Worm (Caenorhabditis elegans): ENCODE results near the gene chil-12.
"Not testable (repeated sequence)": the region's sequence is repeated elsewhere in the genome, so short reads cannot be mapped to it uniquely, and the experiment has no call there.

chil-12 gene

DNA sequence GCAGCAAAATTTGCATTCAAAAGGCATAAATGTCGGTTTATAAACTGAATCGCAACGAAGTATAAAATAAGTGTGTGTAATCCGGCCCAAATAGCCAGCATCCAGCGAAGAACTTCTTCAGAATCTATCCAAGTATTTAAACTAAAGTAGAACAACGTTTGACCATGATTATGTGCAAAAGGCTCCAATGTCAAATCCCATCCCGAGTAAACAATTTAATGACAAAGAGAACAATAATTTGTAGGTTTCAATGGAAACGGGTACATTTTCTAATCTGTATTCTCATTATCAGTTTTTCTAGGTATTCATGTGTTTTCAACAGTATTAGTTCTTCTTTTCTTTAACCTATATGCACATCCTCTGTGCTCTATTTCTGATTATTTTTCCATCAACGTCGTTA lies 33.7 kb upstream of the chil-12 start, which contains the start of gene C41G6.12:
Gene C41G6.12, minus strand, starts transcription at position 101 of the 400 bp plus-strand sequence.
- TF ChIP-seq sma-9 (GFP tag; optimal IDR thresholded peaks at IDR 0.05); sma-9 (tag; optimal IDR thresholded peaks at IDR 0.05); ZK546.5 (tag; optimal IDR thresholded peaks at IDR 0.05); alr-1 (tag; optimal IDR thresholded peaks at IDR 0.05): not testable (repeated sequence)

DNA sequence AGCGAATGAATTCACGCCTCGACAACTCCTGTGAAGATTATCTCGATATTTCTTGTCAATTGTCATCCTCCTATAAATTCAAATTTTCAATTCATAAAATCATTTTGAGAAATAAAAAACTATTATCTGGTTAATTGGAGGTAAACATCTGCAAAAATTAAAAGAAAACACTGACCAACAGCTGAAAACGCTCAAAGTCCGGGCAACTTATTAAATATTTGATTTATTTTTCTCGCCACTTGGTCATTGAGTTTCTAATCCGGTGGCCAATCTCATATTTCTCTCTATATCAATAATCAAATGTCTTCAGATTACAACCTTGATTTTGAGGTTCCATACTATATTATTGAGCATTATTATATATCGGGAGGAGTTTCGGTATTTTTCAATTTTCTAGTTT lies 29.5 kb upstream of the chil-12 start, which contains the start of gene sri-24:
Gene sri-24, plus strand, starts transcription at position 301 of the 400 bp plus-strand sequence.
- not testable (repeated sequence) for TF ChIP-seq unc-39, ztf-11, gmeb-1 (tag; optimal IDR thresholded peaks at IDR 0.05)

DNA sequence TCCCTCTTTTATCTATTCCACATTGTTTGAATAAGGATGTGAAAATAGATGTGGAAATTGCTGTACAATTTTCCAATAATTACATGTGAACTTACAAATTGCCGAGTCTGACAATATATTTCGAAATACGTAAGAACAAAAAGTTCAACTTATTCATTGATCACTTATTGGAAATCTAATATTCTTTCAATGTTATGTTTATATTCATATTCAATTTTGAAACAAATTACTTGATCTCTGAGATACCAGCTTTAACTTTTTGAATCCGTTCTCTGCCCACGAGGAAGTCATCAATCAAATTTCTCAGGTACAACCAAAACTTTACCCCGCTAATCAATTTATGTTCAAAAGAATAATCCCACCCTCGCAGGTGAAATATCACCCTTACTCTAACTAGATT lies 26.2 kb upstream of the chil-12 start, which contains the start of gene sri-26:
Gene sri-26, plus strand, starts transcription at position 301 of the 400 bp plus-strand sequence.
- TF ChIP-seq nhr-25 (tag; optimal IDR thresholded peaks at IDR 0.05); aly-2 (tag; optimal IDR thresholded peaks at IDR 0.05); sma-3 (GFP tag; optimal IDR thresholded peaks at IDR 0.05): not testable (repeated sequence)

DNA sequence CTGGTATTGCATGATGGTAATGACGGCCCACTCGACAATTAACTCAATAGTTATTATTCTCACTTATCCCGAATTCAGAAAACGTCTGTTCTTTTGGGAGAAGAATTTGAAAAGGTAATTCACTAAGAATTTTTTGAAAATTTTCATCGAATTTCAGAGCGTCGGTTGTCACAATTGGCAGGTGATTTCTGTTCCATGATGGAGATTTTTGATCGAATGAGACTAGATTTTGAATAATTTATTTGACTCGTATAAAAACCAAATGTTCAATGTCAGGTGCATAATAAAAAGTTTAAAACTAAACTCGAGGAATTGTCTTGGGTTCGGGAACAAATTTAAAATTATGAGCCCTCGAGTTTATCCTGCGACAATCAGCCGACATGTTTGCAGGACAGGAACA lies 24.7 kb upstream of the chil-12 start, which contains the start of gene sri-25:
Gene sri-25, plus strand, starts transcription at position 301 of the 400 bp plus-strand sequence.
- no peak for TF ChIP-seq mdl-1 (tag; optimal IDR thresholded peaks at IDR 0.05)
- no peak for TF ChIP-seq mbf-1 (tag; optimal IDR thresholded peaks at IDR 0.05)
- no peak for TF ChIP-seq nhr-25 (tag; optimal IDR thresholded peaks at IDR 0.05)
- no peak for TF ChIP-seq ztf-11 (tag; optimal IDR thresholded peaks at IDR 0.05)
- TF ChIP-seq elt-1 (tag; optimal IDR thresholded peaks at IDR 0.05) = no peak
- TF ChIP-seq peb-1 (tag; optimal IDR thresholded peaks at IDR 0.05) = no peak
- no peak for TF ChIP-seq lin-39 (tag; optimal IDR thresholded peaks at IDR 0.05)

DNA sequence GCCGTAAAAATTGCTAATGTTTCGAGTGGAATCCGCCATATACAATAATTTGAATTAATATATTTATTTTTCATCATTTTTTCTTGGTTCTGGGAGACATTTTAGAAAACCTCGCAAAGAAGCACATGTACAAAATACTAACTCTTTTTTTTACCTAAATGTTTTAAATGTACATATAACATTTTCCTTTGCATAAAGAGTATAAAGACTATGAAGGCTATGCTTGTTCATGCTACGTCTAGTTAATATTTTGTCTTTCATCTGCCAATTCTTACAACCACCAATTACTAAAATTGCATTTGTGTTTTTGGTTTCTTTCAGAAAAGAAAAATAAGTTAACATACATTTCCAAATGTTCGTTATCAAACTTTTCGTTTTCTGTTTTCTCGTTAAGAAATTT lies 20.0 kb upstream of the chil-12 start, which contains the start of gene irld-25:
Gene irld-25, plus strand, starts transcription at position 301 of the 400 bp plus-strand sequence.
- TF ChIP-seq aly-2 (tag; optimal IDR thresholded peaks at IDR 0.05) (no peak), nhr-237 (tag; optimal IDR thresholded peaks at IDR 0.05) (no peak), nhr-11 (tag; optimal IDR thresholded peaks at IDR 0.05) (no peak), sem-4 (tag; optimal IDR thresholded peaks at IDR 0.05) (no peak), mab-5 (tag; optimal IDR thresholded peaks at IDR 0.05) (no peak), nhr-25 (tag; optimal IDR thresholded peaks at IDR 0.05) (no peak), nhr-10 (tag; optimal IDR thresholded peaks at IDR 0.05) (no peak), mdl-1 (tag; optimal IDR thresholded peaks at IDR 0.05) (no peak), ztf-4 (tag; optimal IDR thresholded peaks at IDR 0.05) (no peak), nhr-77 (tag; optimal IDR thresholded peaks at IDR 0.05) (no peak), nhr-129 (tag; optimal IDR thresholded peaks at IDR 0.05) (no peak), ZK546.5 (tag; optimal IDR thresholded peaks at IDR 0.05) (no peak), elt-3 (tag; optimal IDR thresholded peaks at IDR 0.05) (no peak)

DNA sequence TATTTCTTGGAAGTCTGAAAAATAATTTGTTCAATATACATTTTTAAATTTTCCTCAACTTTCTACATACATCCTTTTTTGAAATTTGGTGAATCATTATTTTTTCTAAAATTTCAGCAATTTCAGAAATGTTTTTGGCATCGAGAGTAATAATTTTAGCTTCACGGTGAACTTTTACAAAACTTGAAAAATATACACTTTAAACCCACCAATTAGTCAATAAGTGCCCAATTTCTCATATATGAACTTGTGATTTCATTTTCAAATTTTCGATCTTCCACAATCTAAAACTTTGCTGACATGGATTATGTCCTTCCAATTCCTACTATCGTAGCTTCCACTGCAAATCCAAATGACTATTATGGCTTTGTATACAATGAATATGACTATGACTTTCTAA lies 17.7 kb upstream of the chil-12 start, which contains the start of gene srw-24:
Gene srw-24, plus strand, starts transcription at position 301 of the 400 bp plus-strand sequence.
- no peak for TF ChIP-seq lsy-2 (tag; optimal IDR thresholded peaks at IDR 0.05)
- no peak for TF ChIP-seq nhr-237 (tag; optimal IDR thresholded peaks at IDR 0.05)
- no peak for TF ChIP-seq Y55F3AM.14 (GFP tag; optimal IDR thresholded peaks at IDR 0.05)
- TF ChIP-seq fos-1 (tag; optimal IDR thresholded peaks at IDR 0.05) = no peak
- TF ChIP-seq C34F6.9 (tag; optimal IDR thresholded peaks at IDR 0.05) = no peak
- no peak for TF ChIP-seq alr-1 (tag; optimal IDR thresholded peaks at IDR 0.05)
- TF ChIP-seq F13H6.1 (tag; optimal IDR thresholded peaks at IDR 0.05) = no peak
- TF ChIP-seq lin-11 (tag; optimal IDR thresholded peaks at IDR 0.05) = no peak
- TF ChIP-seq crh-2 (tag; optimal IDR thresholded peaks at IDR 0.05) = no peak

DNA sequence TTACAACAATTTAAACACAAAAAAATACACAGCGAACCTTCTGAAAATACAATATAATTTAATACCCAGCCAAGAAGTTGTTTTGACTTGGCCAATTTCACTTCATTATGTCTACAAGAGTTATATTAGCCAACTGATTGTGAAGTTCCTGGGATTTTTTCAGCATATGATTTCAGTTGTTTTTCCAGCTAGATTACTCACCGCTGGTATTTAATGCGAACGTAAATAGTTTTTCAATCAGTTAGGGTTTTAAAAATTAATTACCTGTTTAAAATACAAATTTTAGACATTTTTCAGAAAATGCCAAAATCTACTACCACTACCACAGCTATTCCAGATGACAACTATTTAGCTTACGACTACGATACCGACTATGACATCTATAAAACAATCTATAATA lies 15.7 kb upstream of the chil-12 start, which contains the start of gene srw-14:
Gene srw-14, plus strand, starts transcription at position 301 of the 400 bp plus-strand sequence.
- TF ChIP-seq C34F6.9 (tag; optimal IDR thresholded peaks at IDR 0.05) = no peak
- TF ChIP-seq mab-5 (tag; optimal IDR thresholded peaks at IDR 0.05) = no peak
- TF ChIP-seq nhr-237 (tag; optimal IDR thresholded peaks at IDR 0.05) = no peak
- TF ChIP-seq R02D3.7 (tag; optimal IDR thresholded peaks at IDR 0.05) = no peak
- TF ChIP-seq gmeb-1 (tag; optimal IDR thresholded peaks at IDR 0.05) = no peak
- no peak for TF ChIP-seq ceh-16 (tag; optimal IDR thresholded peaks at IDR 0.05)
- TF ChIP-seq zag-1 (tag; optimal IDR thresholded peaks at IDR 0.05) = no peak
- no peak for TF ChIP-seq mbf-1 (tag; optimal IDR thresholded peaks at IDR 0.05)
- TF ChIP-seq nhr-12 (tag; optimal IDR thresholded peaks at IDR 0.05) = no peak
- no peak for TF ChIP-seq ztf-1 (GFP tag; conservative IDR thresholded peaks at IDR 0.05)
- TF ChIP-seq sma-3 (GFP tag; optimal IDR thresholded peaks at IDR 0.05) = no peak

Measured in whole organism, L2 larva.